Fruit fly (Drosophila melanogaster) whole organism, pupa: ENCODE measurements around the gene Burs.

ENCODE experiments used
- CG13204 ChIP-seq: fragments of 200-800 bp; sonication (Bioruptor generic); optimal IDR thresholded peaks from 2 replicates; lab custom pipeline; 2018; ENCODE audit warnings: missing biosample characterization, mild to moderate bottlenecking, missing genetic modification characterization, moderate library complexity
- CG15710 ChIP-seq: fragments of 200-800 bp; sonication (Bioruptor generic); optimal IDR thresholded peaks from 2 replicates; lab custom pipeline; 2018; ENCODE audit warnings: missing biosample characterization, mild to moderate bottlenecking, missing genetic modification characterization, moderate library complexity
- CG32121 ChIP-seq: fragments of 200-800 bp; sonication (Bioruptor generic); IDR thresholded peaks from 2 replicates; pipeline ENCODE4 v1.3.6; 2022; ENCODE audit warnings: missing biosample characterization, missing genetic modification characterization
- CG8159 ChIP-seq: fragments of 200-800 bp; sonication (Bioruptor generic); optimal IDR thresholded peaks from 3 replicates; lab custom pipeline; 2018; ENCODE audit warnings: missing biosample characterization, mild to moderate bottlenecking, missing genetic modification characterization, moderate library complexity
- D1 ChIP-seq: fragments of 200-800 bp; sonication (Bioruptor generic); optimal IDR thresholded peaks from 2 replicates; lab custom pipeline; 2018; ENCODE audit warnings: missing biosample characterization, mild to moderate bottlenecking, missing genetic modification characterization, moderate library complexity
- Snoo ChIP-seq: fragments of 200-800 bp; sonication (Bioruptor generic); optimal IDR thresholded peaks from 3 replicates; lab custom pipeline; 2017; ENCODE audit warnings: missing biosample characterization, mild to moderate bottlenecking, missing genetic modification characterization, inconsistent platforms

dm6 chr3R:21753099-21753498, 16.2 kb upstream of the Burs start:
- TF ChIP-seq CG8159 (tag; lab: Kevin White, UChicago) = no peak
- no peak for TF ChIP-seq CG15710 (tag; lab: Kevin White, UChicago)
- no peak for TF ChIP-seq CG32121 (GFP tag; lab: Robert Waterston, UW)
- no peak for TF ChIP-seq Snoo (tag; lab: Kevin White, UChicago)
- TF ChIP-seq CG13204 (GFP tag; lab: Kevin White, UChicago) = no peak
- no peak for TF ChIP-seq D1 (tag; lab: Kevin White, UChicago)
